Worm (Caenorhabditis elegans) whole organism, mixed stage, embryonic: Measurements from ENCODE around the gene gcy-11.

Experiments
- bed-3 ChIP-seq: fragments of 200-800 bp; sonication (Bioruptor generic); optimal IDR thresholded peaks from 3 replicates; lab custom pipeline; 2018; ENCODE audit warnings: mild to moderate bottlenecking, missing genetic modification characterization, moderate library complexity, missing compliant biosample characterization
- ceh-39 ChIP-seq: fragments of 150-350 bp; optimal IDR thresholded peaks from 2 replicates; lab custom pipeline; 2014; ENCODE audit warnings: missing biosample characterization, missing genetic modification characterization
- ces-1 ChIP-seq: fragments of 150-350 bp; optimal IDR thresholded peaks from 2 replicates; lab custom pipeline; 2014; ENCODE audit warnings: missing biosample characterization, missing genetic modification reagents, missing genetic modification characterization
- nhr-28 ChIP-seq: fragments of 150-350 bp; optimal IDR thresholded peaks from 2 replicates; lab custom pipeline; 2014; ENCODE audit warnings: missing biosample characterization, missing genetic modification characterization
- ztf-11 ChIP-seq: fragments of 150-350 bp; optimal IDR thresholded peaks from 2 replicates; lab custom pipeline; 2014; ENCODE audit warnings: missing biosample characterization, missing genetic modification characterization

DNA sequence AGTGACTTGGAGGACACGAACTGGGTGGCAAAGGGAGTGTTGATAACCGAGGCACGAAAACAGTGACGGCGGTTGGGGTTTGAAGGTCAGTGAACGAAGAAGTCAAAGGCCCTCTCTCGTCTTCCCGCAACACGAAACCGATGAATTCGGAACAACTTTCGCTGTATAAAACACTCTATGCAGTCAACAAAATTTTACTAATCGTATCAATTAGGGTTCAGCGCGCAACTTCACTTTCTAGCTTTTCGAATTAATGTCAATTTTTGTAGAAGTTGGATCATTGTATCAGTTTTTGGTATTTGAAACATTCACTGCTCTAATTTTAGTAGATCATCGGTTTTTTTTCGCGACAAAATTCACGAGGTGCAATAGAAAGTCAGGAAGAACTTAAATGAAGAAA lies 16.8 kb downstream of the gcy-11 start:
- no peak for TF ChIP-seq ztf-11 (tag; lab: Kevin White, UChicago)
- TF ChIP-seq ces-1: no peak
- no peak for TF ChIP-seq nhr-28 (tag; lab: Kevin White, UChicago)
- TF ChIP-seq bed-3 (GFP tag; lab: Kevin White, UChicago): no peak
- no peak for TF ChIP-seq ceh-39 (tag; lab: Kevin White, UChicago)
